Worm (Caenorhabditis elegans) whole organism, L4 larva: ENCODE measurements around the gene acs-1.

Experiments used
- F10B5.3 ChIP-seq: sonication (generic microtip); optimal IDR thresholded peaks from 2 replicates; lab custom pipeline; 2016; ENCODE audit warnings: mild to moderate bottlenecking, missing genetic modification characterization, missing compliant biosample characterization
- F37D6.2 ChIP-seq: sonication (generic microtip); optimal IDR thresholded peaks from 2 replicates; lab custom pipeline; 2016; ENCODE audit warnings: mild to moderate bottlenecking, missing genetic modification characterization, missing compliant biosample characterization
- Y105C5A.15 ChIP-seq: fragments of 200-800 bp; sonication (Bioruptor generic); IDR thresholded peaks from 2 replicates; pipeline ENCODE4 v1.3.6; 2022; ENCODE audit warnings: missing genetic modification characterization, missing compliant biosample characterization
- Y48G9A.11 ChIP-seq: fragments of 200-800 bp; sonication (Bioruptor generic); IDR thresholded peaks from 2 replicates; pipeline ENCODE4 v1.3.6; 2022; ENCODE audit warnings: missing genetic modification reagents, missing genetic modification characterization, missing compliant biosample characterization
- ZK337.2 ChIP-seq: fragments of 200-800 bp; sonication (Bioruptor generic); IDR thresholded peaks from 2 replicates; pipeline ENCODE4 v1.3.6; 2022; ENCODE audit warnings: missing genetic modification reagents, missing genetic modification characterization, missing compliant biosample characterization
- ZK546.5 ChIP-seq, 2 experiments: sonication (generic microtip); optimal IDR thresholded peaks; 2 replicates each; lab custom pipeline; 2017; ENCODE audit warnings: missing biosample characterization in 2 of 2, missing genetic modification characterization in 2 of 2
- aha-1 ChIP-seq: fragments of 150-350 bp; peaks from one replicate; lab custom pipeline; 2014; ENCODE audit warnings: missing biosample characterization, missing genetic modification characterization
- ama-1 ChIP-seq: fragments of 150-350 bp; optimal IDR thresholded peaks from 2 replicates; lab custom pipeline; 2014; ENCODE audit warnings: inconsistent platforms, mixed read lengths
- ceh-28 ChIP-seq: fragments of 150-350 bp; optimal IDR thresholded peaks from 2 replicates; lab custom pipeline; 2014; ENCODE audit warnings: missing biosample characterization, missing genetic modification reagents, missing genetic modification characterization
- ceh-82 ChIP-seq: sonication (generic microtip); optimal IDR thresholded peaks from 2 replicates; lab custom pipeline; 2017; ENCODE audit warnings: missing biosample characterization, missing genetic modification characterization
- cey-2 ChIP-seq: sonication (generic microtip); optimal IDR thresholded peaks from 3 replicates; lab custom pipeline; 2017; ENCODE audit warnings: missing genetic modification characterization, mild to moderate bottlenecking, missing compliant biosample characterization, antibody characterized with exemption, borderline replicate concordance; ENCODE audit not compliant: insufficient read depth
- daf-12 ChIP-seq: fragments of 150-350 bp; optimal IDR thresholded peaks from 2 replicates; lab custom pipeline; 2014; ENCODE audit warnings: missing biosample characterization, missing genetic modification reagents, missing genetic modification characterization
- daf-16 ChIP-seq, 3 experiments: sonication (generic microtip); optimal IDR thresholded peaks; 2 replicates each; lab custom pipeline; 2016 to 2017; ENCODE audit warnings: missing genetic modification characterization in 3 of 3, missing genetic modification reagents in 3 of 3, mild to moderate bottlenecking in 2 of 3, missing compliant biosample characterization in 2 of 3, missing biosample characterization in 1 of 3, moderate library complexity in 1 of 3
- daf-19 ChIP-seq: fragments of 200-800 bp; sonication (Bioruptor generic); conservative IDR thresholded peaks from 2 replicates; pipeline ENCODE4 v1.3.6; 2022; ENCODE audit warnings: missing genetic modification characterization, missing compliant biosample characterization
- daf-8 ChIP-seq: fragments of 200-800 bp; sonication (Bioruptor generic); IDR thresholded peaks from 2 replicates; pipeline ENCODE4 v1.3.6; 2022; ENCODE audit warnings: missing genetic modification characterization, missing compliant biosample characterization
- dmd-6 ChIP-seq: fragments of 200-800 bp; sonication (Bioruptor generic); IDR thresholded peaks from 2 replicates; pipeline ENCODE4 v1.3.6; 2022; ENCODE audit warnings: missing genetic modification reagents, missing genetic modification characterization, missing compliant biosample characterization
- dpl-1 ChIP-seq: fragments of 150-350 bp; optimal IDR thresholded peaks from 2 replicates; lab custom pipeline; 2014; ENCODE audit warnings: missing biosample characterization, missing genetic modification reagents, missing genetic modification characterization
- duxl-1 ChIP-seq: sonication (generic microtip); optimal IDR thresholded peaks from 2 replicates; lab custom pipeline; 2016; ENCODE audit warnings: mild to moderate bottlenecking, missing genetic modification characterization, moderate library complexity, missing compliant biosample characterization; ENCODE audit not compliant: poor library complexity
- dve-1 ChIP-seq: sonication (generic microtip); optimal IDR thresholded peaks from 2 replicates; lab custom pipeline; 2017; ENCODE audit warnings: antibody characterized with exemption, mild to moderate bottlenecking, missing genetic modification characterization, missing compliant biosample characterization; ENCODE audit not compliant: insufficient read depth
- gei-8 ChIP-seq: fragments of 200-800 bp; sonication (Bioruptor generic); optimal IDR thresholded peaks from 2 replicates; lab custom pipeline; 2018; ENCODE audit warnings: mild to moderate bottlenecking, missing genetic modification characterization, missing compliant biosample characterization
- lim-7 ChIP-seq: fragments of 200-800 bp; sonication (Bioruptor generic); IDR thresholded peaks from 2 replicates; pipeline ENCODE4 v1.3.6; 2022; ENCODE audit warnings: missing genetic modification characterization, missing compliant biosample characterization
- lin-1 ChIP-seq: fragments of 200-800 bp; sonication (Bioruptor generic); IDR thresholded peaks from 2 replicates; pipeline ENCODE4 v1.3.6; 2022; ENCODE audit warnings: missing genetic modification reagents, missing genetic modification characterization, missing compliant biosample characterization
- lin-13 ChIP-seq: fragments of 150-350 bp; optimal IDR thresholded peaks from 2 replicates; lab custom pipeline; 2014; ENCODE audit warnings: missing biosample characterization, missing genetic modification reagents, missing genetic modification characterization
- lsy-2 ChIP-seq, 2 experiments: fragments of 150-350 bp in 1 of 2; sonication (generic microtip) in 1 of 2; optimal IDR thresholded peaks; 2 replicates each; lab custom pipeline; 2014 to 2017; ENCODE audit warnings: missing biosample characterization in 2 of 2, missing genetic modification characterization in 2 of 2
- madf-9 ChIP-seq: fragments of 200-800 bp; sonication (Bioruptor generic); conservative IDR thresholded peaks from 2 replicates; pipeline ENCODE4 v1.3.6; 2022; ENCODE audit warnings: missing genetic modification reagents, missing genetic modification characterization, missing compliant biosample characterization
- mdt-29 ChIP-seq: fragments of 200-800 bp; sonication (Bioruptor generic); IDR thresholded peaks from 2 replicates; pipeline ENCODE4 v1.3.6; 2022; ENCODE audit warnings: missing genetic modification reagents, missing genetic modification characterization, missing compliant biosample characterization
- mep-1 ChIP-seq: fragments of 150-350 bp; sonication (generic microtip); optimal IDR thresholded peaks from 3 replicates; lab custom pipeline; 2014; ENCODE audit warnings: missing biosample characterization, missing genetic modification characterization
- mes-2 ChIP-seq: sonication (generic microtip); optimal IDR thresholded peaks from 2 replicates; lab custom pipeline; 2016; ENCODE audit warnings: missing genotype, mild to moderate bottlenecking, missing genetic modification characterization, missing compliant biosample characterization; ENCODE audit not compliant: poor library complexity, severe bottlenecking
- nhr-111 ChIP-seq: fragments of 200-800 bp; sonication (Bioruptor generic); optimal IDR thresholded peaks from 2 replicates; lab custom pipeline; 2018; ENCODE audit warnings: mild to moderate bottlenecking, missing genetic modification characterization, missing compliant biosample characterization
- nhr-28 ChIP-seq: fragments of 150-350 bp; optimal IDR thresholded peaks from 2 replicates; lab custom pipeline; 2014; ENCODE audit warnings: missing biosample characterization, missing genetic modification characterization
- nhr-6 ChIP-seq: fragments of 150-350 bp; optimal IDR thresholded peaks from 2 replicates; lab custom pipeline; 2014; ENCODE audit warnings: missing biosample characterization, missing genetic modification characterization
- nhr-76 ChIP-seq: fragments of 150-350 bp; optimal IDR thresholded peaks from 2 replicates; lab custom pipeline; 2014; ENCODE audit warnings: missing biosample characterization, missing genetic modification characterization
- pqm-1 ChIP-seq: sonication (generic microtip); optimal IDR thresholded peaks from 2 replicates; lab custom pipeline; 2017; ENCODE audit warnings: missing biosample characterization, missing genetic modification characterization
- set-16 ChIP-seq: fragments of 200-800 bp; sonication (Bioruptor generic); IDR thresholded peaks from 2 replicates; pipeline ENCODE4 v1.3.6; 2022; ENCODE audit warnings: missing genetic modification reagents, missing genetic modification characterization, missing compliant biosample characterization
- spr-3 ChIP-seq: fragments of 200-800 bp; sonication (Bioruptor generic); optimal IDR thresholded peaks from 2 replicates; lab custom pipeline; 2018; ENCODE audit warnings: mild to moderate bottlenecking, missing genetic modification characterization, missing compliant biosample characterization
- unc-39 ChIP-seq: sonication (generic microtip); optimal IDR thresholded peaks from 2 replicates; lab custom pipeline; 2017; ENCODE audit warnings: missing biosample characterization, missing genetic modification characterization
- unc-62 ChIP-seq, 3 experiments: fragments of 150-350 bp in 1 of 3; sonication (generic microtip); optimal IDR thresholded peaks in 2 of 3; peaks in 1 of 3; 1 replicate in 1 of 3; 2 replicates in 2 of 3; lab custom pipeline; 2014 to 2017; ENCODE audit warnings: missing biosample characterization in 3 of 3, missing genetic modification characterization in 3 of 3, missing genetic modification reagents in 3 of 3, missing genotype in 1 of 3
- zfp-3 ChIP-seq: fragments of 200-800 bp; sonication (Bioruptor generic); conservative IDR thresholded peaks from 2 replicates; pipeline ENCODE4 v1.3.6; 2022; ENCODE audit warnings: missing genetic modification reagents, missing genetic modification characterization, missing compliant biosample characterization
- ztf-7 ChIP-seq: fragments of 150-350 bp; optimal IDR thresholded peaks from 2 replicates; lab custom pipeline; 2014; ENCODE audit warnings: missing biosample characterization, missing genetic modification characterization

acs-1 gene

ce11 chrV:6514887-6515324, 9.9 kb upstream of the acs-1 start, which contains the start of gene dpy-11 (continued):
- no peak for TF ChIP-seq F37D6.2 (tag; lab: Kevin White, UChicago)
- TF ChIP-seq Y105C5A.15 (GFP tag; lab: Robert Waterston, UW), result 0 out of 2 replicates have a peak, but pooled peaks have one; percentile 46
- TF ChIP-seq lin-13 (GFP tag; lab: Kevin White, UChicago), result peak; percentile 49
- TF ChIP-seq nhr-6 (tag; lab: Kevin White, UChicago), result peak; percentile 57
- TF ChIP-seq nhr-76 (tag; lab: Kevin White, UChicago), result no peak
- TF ChIP-seq ZK337.2 (GFP tag; lab: Robert Waterston, UW), result peak; percentile 35; the same call in 1 of the 2 replicates
- TF ChIP-seq ama-1, result peak; percentile 98
- TF ChIP-seq daf-12 (tag; lab: Kevin White, UChicago), result no peak
- TF ChIP-seq lin-1, result 0 out of 2 replicates have a peak, but pooled peaks have one; percentile 15
- peak in 1 of 2 experiments; percentile 30 for TF ChIP-seq daf-16 (GFP tag; optimal IDR thresholded peaks at IDR 0.05; lab: Kevin White, UChicago)
- peak; percentile 21 for TF ChIP-seq daf-16 (tag; optimal IDR thresholded peaks at IDR 0.05; lab: Kevin White, UChicago)
- TF ChIP-seq nhr-111 (GFP tag; lab: Kevin White, UChicago), result no peak
- TF ChIP-seq dmd-6 (GFP tag; lab: Robert Waterston, UW), result peak; percentile 45
- peak; percentile 57 for TF ChIP-seq dve-1 (tag; lab: Kevin White, UChicago)
- TF ChIP-seq daf-8 (GFP tag; lab: Robert Waterston, UW), result no peak
- no peak for TF ChIP-seq ztf-7 (tag; lab: Kevin White, UChicago)
- TF ChIP-seq duxl-1 (tag; lab: Kevin White, UChicago), result peak; percentile 71
- no peak for TF ChIP-seq ZK546.5 (tag; optimal IDR thresholded peaks at IDR 0.05; lab: Kevin White, UChicago)
- TF ChIP-seq F10B5.3 (tag; lab: Kevin White, UChicago), result no peak
- peak; percentile 36; the same call in 1 of the 2 replicates for TF ChIP-seq Y48G9A.11 (GFP tag; lab: Robert Waterston, UW)

- TF ChIP-seq Y48G9A.11 (GFP tag; lab: Robert Waterston, UW) (no peak), spr-3 (no peak), set-16 (GFP tag; lab: Robert Waterston, UW) (no peak), lsy-2 (tag; optimal IDR thresholded peaks at IDR 0.05; lab: Kevin White, UChicago) (no peak), madf-9 (0 out of 2 replicates have a peak, but pooled peaks have one; percentile 2), unc-62 (GFP tag; optimal IDR thresholded peaks at IDR 0.05 in 1 of 2; lab: Kevin White, UChicago) (no peak), unc-62 (tag; optimal IDR thresholded peaks at IDR 0.05; lab: Kevin White, UChicago) (no peak), F10B5.3 (tag; lab: Kevin White, UChicago) (no peak), F37D6.2 (tag; lab: Kevin White, UChicago) (no peak), gei-8 (GFP tag; lab: Kevin White, UChicago) (no peak), lin-1 (no peak), dmd-6 (GFP tag; lab: Robert Waterston, UW) (peak; percentile 12; the same call in 1 of the 2 replicates)
These were observed 9.4 kb upstream of the acs-1 start for ce11 chrV:6515344-6515743.

- TF ChIP-seq pqm-1 (tag; lab: Kevin White, UChicago) (peak; percentile 10), ceh-82 (no peak), aha-1 (peak; percentile 92), unc-39 (tag; lab: Kevin White, UChicago) (no peak), nhr-6 (tag; lab: Kevin White, UChicago) (no peak), madf-9 (0 out of 2 replicates have a peak, but pooled peaks have one; percentile 5), ceh-28 (peak; percentile 14), dpl-1 (GFP tag; lab: Kevin White, UChicago) (peak; percentile 39), lim-7 (0 out of 2 replicates have a peak, but pooled peaks have one; percentile 25), mep-1 (peak; percentile 12), cey-2 (tag; lab: Kevin White, UChicago) (no peak), unc-62 (GFP tag; optimal IDR thresholded peaks at IDR 0.05 in 1 of 2; lab: Kevin White, UChicago) (peak in 1 of 2 experiments; percentile 97), unc-62 (tag; optimal IDR thresholded peaks at IDR 0.05; lab: Kevin White, UChicago) (no peak), nhr-28 (peak; percentile 33), daf-16 (GFP tag; optimal IDR thresholded peaks at IDR 0.05; lab: Kevin White, UChicago) (no peak), daf-16 (tag; optimal IDR thresholded peaks at IDR 0.05; lab: Kevin White, UChicago) (peak; percentile 46), zfp-3 (peak; percentile 13; the same call in 1 of the 2 replicates), mes-2 (tag; lab: Kevin White, UChicago) (peak; percentile 9), daf-19 (GFP tag; lab: Robert Waterston, UW) (no peak), mdt-29 (no peak)
These were observed 8.1 kb upstream of the acs-1 start, which contains the start of gene mdh-1 for ce11 chrV:6516491-6517304. Gene mdh-1 (minus strand): TSS chrV:6516526.
